Fruit fly (Drosophila melanogaster): ENCODE measurements around the gene CG6118.

Gene CG6118

dm6 chr3R:15408131-15408731, 26.3 kb downstream of the CG6118 start, which contains the start of gene Atx2 (continued):
- TF ChIP-seq Nf-YA (GFP tag; IDR thresholded peaks at IDR 0.05) (no peak), grn (GFP tag; optimal IDR thresholded peaks at IDR 0.05) (no peak), PHDP (tag; optimal IDR thresholded peaks at IDR 0.05) (peak; percentile 5), Deaf1 (tag; optimal IDR thresholded peaks at IDR 0.05) (peak; percentile 55), wor (GFP tag; IDR thresholded peaks at IDR 0.05) (no peak), Elba2 (GFP tag; optimal IDR thresholded peaks at IDR 0.05) (no peak), CG15011 (GFP tag; optimal IDR thresholded peaks at IDR 0.05) (no peak), CG14710 (tag; optimal IDR thresholded peaks at IDR 0.05) (peak; percentile 38), CG17361 (GFP tag; IDR thresholded peaks at IDR 0.05) (peak; percentile 38; the same call in 2 of the 3 replicates), NfI (GFP tag; optimal IDR thresholded peaks at IDR 0.05) (peak; percentile 46), lbe (GFP tag; optimal IDR thresholded peaks at IDR 0.05) (no peak), dati (GFP tag; IDR thresholded peaks at IDR 0.05) (no peak), CG18599 (GFP tag; optimal IDR thresholded peaks at IDR 0.05) (peak; percentile 37), Dad (GFP tag; optimal IDR thresholded peaks at IDR 0.05) (peak; percentile 25), CG12219 (GFP tag; optimal IDR thresholded peaks at IDR 0.05) (no peak), CG7928 (GFP tag; optimal IDR thresholded peaks at IDR 0.05) (no peak), her (GFP tag; optimal IDR thresholded peaks at IDR 0.05) (peak; percentile 55), CG13287 (GFP tag; IDR thresholded peaks at IDR 0.05; ENCODE audit: partially characterized antibody) (peak; percentile 92), CG10366 (GFP tag; IDR thresholded peaks at IDR 0.05) (peak; percentile 26), CG11695 (GFP tag; IDR thresholded peaks at IDR 0.05) (no peak), CG12769 (tag; optimal IDR thresholded peaks at IDR 0.05) (no peak), Dp (GFP tag; optimal IDR thresholded peaks at IDR 0.05) (peak; percentile 97), ash1 (GFP tag; optimal IDR thresholded peaks at IDR 0.05) (no peak), CHES-1-like (GFP tag; optimal IDR thresholded peaks at IDR 0.05) (peak; percentile 68), h (optimal IDR thresholded peaks at IDR 0.05) (no peak), ato (GFP tag; IDR thresholded peaks at IDR 0.05; ENCODE audit: partially characterized antibody) (peak; percentile 97), Xrp1 (GFP tag; IDR thresholded peaks at IDR 0.05) (peak; percentile 38), Taf1 (GFP tag; IDR thresholded peaks at IDR 0.05) (no peak), sc (optimal IDR thresholded peaks at IDR 0.05) (no peak), sc (GFP tag; optimal IDR thresholded peaks at IDR 0.05) (no peak), GATAe (GFP tag; conservative IDR thresholded peaks at IDR 0.05) (no peak), CG2129 (GFP tag; IDR thresholded peaks at IDR 0.05; ENCODE audit: partially characterized antibody) (peak; percentile 87), CG3065 (GFP tag; optimal IDR thresholded peaks at IDR 0.05) (peak; percentile 11), Mad (GFP tag; optimal IDR thresholded peaks at IDR 0.05) (peak; percentile 53), Usf (GFP tag; optimal IDR thresholded peaks at IDR 0.05) (no peak), CG32772 (GFP tag; IDR thresholded peaks at IDR 0.05) (peak; percentile 35; the same call in 1 of the 2 replicates), amos (GFP tag; IDR thresholded peaks at IDR 0.05; ENCODE audit: partially characterized antibody) (peak; percentile 96), CG8388 (GFP tag; optimal IDR thresholded peaks at IDR 0.05) (peak; percentile 14), wek (GFP tag; optimal IDR thresholded peaks at IDR 0.05) (peak; percentile 13), CG1647 (GFP tag; optimal IDR thresholded peaks at IDR 0.05) (no peak), gro (GFP tag; optimal IDR thresholded peaks at IDR 0.05) (peak; percentile 64), CG18619 (GFP tag; optimal IDR thresholded peaks at IDR 0.05) (peak; percentile 40), tna (GFP tag; IDR thresholded peaks at IDR 0.05; ENCODE audit: partially characterized antibody) (peak; percentile 95), Med (GFP tag) (peak; percentile 85), tll (GFP tag; optimal IDR thresholded peaks at IDR 0.05) (no peak), ab (GFP tag; optimal IDR thresholded peaks at IDR 0.05) (no peak), Oaz (GFP tag; IDR thresholded peaks at IDR 0.05) (no peak), CG6683 (GFP tag; optimal IDR thresholded peaks at IDR 0.05) (no peak), ap (GFP tag; IDR thresholded peaks at IDR 0.05) (no peak), abd-A (tag; optimal IDR thresholded peaks at IDR 0.05) (no peak), MBD-R2 (GFP tag; IDR thresholded peaks at IDR 0.05) (peak; percentile 64)

All from whole organism, embryonic.